Worm (Caenorhabditis elegans) whole organism, midembryonic: ENCODE data around the gene F31F6.1.

Source experiments
- flt-1 ChIP-seq: fragments of 200-800 bp; sonication (Bioruptor generic); IDR thresholded peaks from 2 replicates; pipeline ENCODE4 v1.3.6; 2022; ENCODE audit warnings: missing genetic modification characterization, missing compliant biosample characterization
- klf-2 ChIP-seq: fragments of 200-800 bp; sonication (Bioruptor generic); conservative IDR thresholded peaks from 2 replicates; pipeline ENCODE4 v1.3.6; 2022; ENCODE audit warnings: missing genetic modification reagents, missing genetic modification characterization, missing compliant biosample characterization
- med-1 ChIP-seq: sonication (generic microtip); optimal IDR thresholded peaks from 2 replicates; lab custom pipeline; 2017; ENCODE audit warnings: missing genetic modification characterization, mild to moderate bottlenecking, missing compliant biosample characterization, antibody characterized with exemption, missing genetic modification reagents; ENCODE audit not compliant: insufficient read depth
- ztf-23 ChIP-seq: fragments of 200-800 bp; sonication (Bioruptor generic); IDR thresholded peaks from 2 replicates; pipeline ENCODE4 v1.3.6; 2022; ENCODE audit warnings: missing genetic modification reagents, missing genetic modification characterization, missing compliant biosample characterization
- ztf-29 ChIP-seq: fragments of 200-800 bp; sonication (Bioruptor generic); IDR thresholded peaks from 2 replicates; pipeline ENCODE4 v1.3.6; 2022; ENCODE audit warnings: missing genetic modification reagents, missing genetic modification characterization, missing compliant biosample characterization

DNA sequence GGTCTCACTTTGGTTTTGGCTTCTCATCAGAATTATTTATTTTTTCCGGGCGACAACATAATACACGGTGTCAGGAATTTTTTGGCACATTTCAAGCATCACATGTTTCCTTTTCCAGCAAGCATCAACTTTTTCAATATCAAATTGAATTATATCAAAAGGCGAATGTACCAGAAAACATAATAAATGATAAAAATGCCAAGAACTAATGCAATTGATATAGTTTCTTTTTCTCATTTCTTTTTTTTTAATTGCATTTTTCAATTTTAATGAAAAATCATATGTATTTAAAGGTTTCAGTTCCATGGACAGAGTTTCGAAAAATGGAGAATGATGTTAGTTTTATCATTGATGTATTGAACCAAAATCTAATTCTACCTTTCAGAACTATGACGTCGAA, 36.6 kb downstream of the F31F6.1 start, which contains the start of gene dpf-2:
- no peak for TF ChIP-seq flt-1 (GFP tag; lab: Robert Waterston, UW)
- TF ChIP-seq med-1 (GFP tag; lab: Kevin White, UChicago), result no peak
- no peak for TF ChIP-seq ztf-29 (GFP tag; lab: Robert Waterston, UW)
- TF ChIP-seq ztf-23 (GFP tag; lab: Robert Waterston, UW), result no peak
- no peak for TF ChIP-seq klf-2 (GFP tag; lab: Robert Waterston, UW)
